Worm (Caenorhabditis elegans) whole organism, L1 larva: ENCODE data around the gene Y39A1C.1.

ENCODE experiments used
- alr-1 ChIP-seq: fragments of 200-800 bp; sonication (Bioruptor generic); optimal IDR thresholded peaks from 2 replicates; lab custom pipeline; 2018; ENCODE audit warnings: borderline replicate concordance, mild to moderate bottlenecking, missing genetic modification characterization, missing compliant biosample characterization
- ama-1 ChIP-seq: fragments of 150-350 bp; optimal IDR thresholded peaks from 2 replicates; lab custom pipeline; 2014
- blmp-1 ChIP-seq: fragments of 150-350 bp; optimal IDR thresholded peaks from 2 replicates; lab custom pipeline; 2014; ENCODE audit warnings: missing biosample characterization, missing genetic modification characterization
- egl-27 ChIP-seq, 2 experiments: fragments of 150-350 bp in 1 of 2; sonication (generic microtip); optimal IDR thresholded peaks; 3 replicates each; lab custom pipeline; 2017 to 2018; ENCODE audit warnings: missing biosample characterization in 2 of 2, missing genetic modification characterization in 2 of 2, missing genetic modification reagents in 2 of 2
- hlh-17 ChIP-seq: fragments of 200-800 bp; sonication (Bioruptor generic); optimal IDR thresholded peaks from 2 replicates; lab custom pipeline; 2018; ENCODE audit warnings: missing genetic modification characterization, mild to moderate bottlenecking, missing compliant biosample characterization, moderate library complexity, borderline replicate concordance
- lin-35 ChIP-seq, 2 experiments: fragments of 150-350 bp; optimal IDR thresholded peaks; 2 replicates each; lab custom pipeline; 2014; ENCODE audit warnings: missing biosample characterization in 2 of 2, missing genetic modification characterization in 2 of 2, missing genetic modification reagents in 2 of 2
- nhr-12 ChIP-seq: sonication (generic microtip); optimal IDR thresholded peaks from 2 replicates; lab custom pipeline; 2017; ENCODE audit warnings: missing biosample characterization, missing genetic modification characterization
- nhr-28 ChIP-seq: fragments of 150-350 bp; optimal IDR thresholded peaks from 2 replicates; lab custom pipeline; 2014; ENCODE audit warnings: missing biosample characterization, missing genetic modification characterization
- nhr-84 ChIP-seq: sonication (generic microtip); optimal IDR thresholded peaks from 2 replicates; lab custom pipeline; 2017; ENCODE audit warnings: missing biosample characterization, missing genetic modification characterization
- pqm-1 ChIP-seq: sonication (generic microtip); optimal IDR thresholded peaks from 3 replicates; lab custom pipeline; 2017; ENCODE audit warnings: missing biosample characterization, missing genetic modification characterization
- skn-1 ChIP-seq: fragments of 150-350 bp; optimal IDR thresholded peaks from 2 replicates; lab custom pipeline; 2014; ENCODE audit warnings: missing biosample characterization, missing genetic modification characterization

ce11 chrIII:10813886-10814285 lies 41.4 kb upstream of the Y39A1C.1 start:
- TF ChIP-seq skn-1, result no peak
- TF ChIP-seq nhr-12 (tag; lab: Kevin White, UChicago), result no peak
- TF ChIP-seq blmp-1 (tag; lab: Kevin White, UChicago), result no peak
- TF ChIP-seq hlh-17, result no peak
- TF ChIP-seq lin-35 (GFP tag; optimal IDR thresholded peaks at IDR 0.05; lab: Kevin White, UChicago), result no peak
- no peak for TF ChIP-seq pqm-1 (tag; lab: Kevin White, UChicago)
- TF ChIP-seq nhr-28 (tag; lab: Kevin White, UChicago), result no peak
- no peak for TF ChIP-seq ama-1 (lab: Kevin White, UChicago)
- no peak for TF ChIP-seq egl-27 (tag; optimal IDR thresholded peaks at IDR 0.05; lab: Kevin White, UChicago)
- TF ChIP-seq nhr-84 (tag; lab: Kevin White, UChicago), result no peak
- no peak for TF ChIP-seq alr-1 (tag; lab: Kevin White, UChicago)
